Fruit fly (Drosophila melanogaster) whole organism, embryonic: ENCODE measurements around the gene PDCD-5.

Experiments used
- Abd-B ChIP-seq: fragments of 200-800 bp; sonication (Bioruptor generic); optimal IDR thresholded peaks from 2 replicates; lab custom pipeline; 2018; ENCODE audit warnings: missing biosample characterization, mild to moderate bottlenecking, missing genetic modification characterization, moderate library complexity
- B-H1 ChIP-seq: fragments of 200-800 bp; sonication (Bioruptor generic); IDR thresholded peaks from 3 replicates; pipeline ENCODE4 v1.3.6; 2022; ENCODE audit warnings: missing biosample characterization, missing genetic modification characterization
- B-H2 ChIP-seq: fragments of 200-800 bp; sonication (Bioruptor generic); optimal IDR thresholded peaks from 2 replicates; lab custom pipeline; 2018; ENCODE audit warnings: missing biosample characterization, mild to moderate bottlenecking, missing genetic modification characterization
- C15 ChIP-seq: fragments of 200-800 bp; sonication (Bioruptor generic); IDR thresholded peaks from 3 replicates; pipeline ENCODE4 v1.3.6; 2022; ENCODE audit warnings: missing biosample characterization, missing genetic modification characterization
- CG10147 ChIP-seq: fragments of 200-800 bp; sonication (Bioruptor generic); optimal IDR thresholded peaks from 2 replicates; lab custom pipeline; 2019; ENCODE audit warnings: missing biosample characterization, mild to moderate bottlenecking, missing genetic modification characterization, moderate library complexity
- CG10979 ChIP-seq: fragments of 200-800 bp; sonication (Bioruptor generic); optimal IDR thresholded peaks from 2 replicates; lab custom pipeline; 2018; ENCODE audit warnings: missing biosample characterization, mild to moderate bottlenecking, missing genetic modification characterization, moderate library complexity
- CG11247 ChIP-seq: fragments of 200-800 bp; sonication (Bioruptor generic); IDR thresholded peaks from 2 replicates; pipeline ENCODE4 v1.3.6; 2022; ENCODE audit warnings: missing biosample characterization, missing genetic modification characterization
- CG12219 ChIP-seq: fragments of 200-800 bp; sonication (Bioruptor generic); optimal IDR thresholded peaks from 3 replicates; lab custom pipeline; 2018; ENCODE audit warnings: missing biosample characterization, mild to moderate bottlenecking, missing genetic modification characterization
- CG1529 ChIP-seq: fragments of 200-800 bp; sonication (Bioruptor generic); optimal IDR thresholded peaks from 3 replicates; lab custom pipeline; 2018; ENCODE audit warnings: missing biosample characterization, missing genetic modification characterization
- CG15514 ChIP-seq: fragments of 200-800 bp; sonication (Bioruptor generic); optimal IDR thresholded peaks from 3 replicates; lab custom pipeline; 2017; ENCODE audit warnings: missing biosample characterization, missing genetic modification characterization, mild to moderate bottlenecking, moderate library complexity, missing genetic modification reagents
- CG1603 ChIP-seq: fragments of 200-800 bp; sonication (Bioruptor generic); optimal IDR thresholded peaks from 2 replicates; lab custom pipeline; 2019; ENCODE audit warnings: missing biosample characterization, mild to moderate bottlenecking, missing genetic modification characterization, moderate library complexity
- CG17186 ChIP-seq: fragments of 200-800 bp; sonication (Bioruptor generic); optimal IDR thresholded peaks from 3 replicates; lab custom pipeline; 2017; ENCODE audit warnings: missing biosample characterization, missing genetic modification reagents, missing genetic modification characterization
- CG17612 ChIP-seq: fragments of 200-800 bp; sonication (Bioruptor generic); IDR thresholded peaks from 2 replicates; pipeline ENCODE4 v1.3.6; 2022; ENCODE audit warnings: missing biosample characterization, missing genetic modification characterization
- CG30403 ChIP-seq: fragments of 200-800 bp; sonication (Bioruptor generic); optimal IDR thresholded peaks from 3 replicates; lab custom pipeline; 2016; ENCODE audit warnings: missing biosample characterization, missing genetic modification characterization
- CG32767 ChIP-seq: fragments of 200-800 bp; sonication (Bioruptor generic); IDR thresholded peaks from 2 replicates; pipeline ENCODE4 v1.3.6; 2022; ENCODE audit warnings: missing biosample characterization, missing genetic modification characterization
- CG3838 ChIP-seq: fragments of 200-800 bp; sonication (Bioruptor generic); optimal IDR thresholded peaks from 3 replicates; lab custom pipeline; 2016; ENCODE audit warnings: missing biosample characterization, missing genetic modification characterization
- CG4282 ChIP-seq: fragments of 200-800 bp; sonication (Bioruptor generic); optimal IDR thresholded peaks from 2 replicates; lab custom pipeline; 2016; ENCODE audit warnings: missing biosample characterization, missing genetic modification characterization
- CG43689 ChIP-seq: fragments of 200-800 bp; sonication (Bioruptor generic); IDR thresholded peaks from 2 replicates; pipeline ENCODE4 v1.3.6; 2022; ENCODE audit warnings: missing biosample characterization, missing genetic modification characterization
- CG4820 ChIP-seq: fragments of 200-800 bp; sonication (Bioruptor generic); optimal IDR thresholded peaks from 3 replicates; lab custom pipeline; 2016; ENCODE audit warnings: missing biosample characterization, missing genetic modification characterization
- CG7745 ChIP-seq: fragments of 200-800 bp; sonication (Bioruptor generic); optimal IDR thresholded peaks from 2 replicates; lab custom pipeline; 2018; ENCODE audit warnings: missing biosample characterization, mild to moderate bottlenecking, missing genetic modification characterization, moderate library complexity
- CG7987 ChIP-seq: fragments of 200-800 bp; sonication (Bioruptor generic); optimal IDR thresholded peaks from 2 replicates; lab custom pipeline; 2018; ENCODE audit warnings: missing biosample characterization, mild to moderate bottlenecking, missing genetic modification characterization, moderate library complexity
- CG9727 ChIP-seq: fragments of 200-800 bp; sonication (Bioruptor generic); optimal IDR thresholded peaks from 3 replicates; lab custom pipeline; 2017; ENCODE audit warnings: missing biosample characterization, mild to moderate bottlenecking, missing genetic modification characterization
- Chrac-16 ChIP-seq: fragments of 200-800 bp; sonication (Bioruptor generic); optimal IDR thresholded peaks from 3 replicates; lab custom pipeline; 2016; ENCODE audit warnings: missing biosample characterization, missing genetic modification characterization
- Dbx ChIP-seq: fragments of 200-800 bp; sonication (Bioruptor generic); IDR thresholded peaks from 3 replicates; pipeline ENCODE4 v1.3.6; 2022; ENCODE audit warnings: missing biosample characterization, missing genetic modification characterization
- Dek ChIP-seq: fragments of 200-800 bp; sonication (Bioruptor generic); optimal IDR thresholded peaks from 3 replicates; lab custom pipeline; 2019; ENCODE audit warnings: missing biosample characterization, mild to moderate bottlenecking, missing genetic modification characterization, moderate library complexity
- Fer1 ChIP-seq: fragments of 200-800 bp; sonication (Bioruptor generic); optimal IDR thresholded peaks from 2 replicates; lab custom pipeline; 2017; ENCODE audit warnings: missing biosample characterization, mild to moderate bottlenecking, missing genetic modification characterization
- Gsc ChIP-seq: fragments of 200-800 bp; sonication (Bioruptor generic); IDR thresholded peaks from 2 replicates; pipeline ENCODE4 v1.3.6; 2022; ENCODE audit warnings: missing biosample characterization, missing genetic modification characterization
- Hsf ChIP-seq: fragments of 200-800 bp; sonication (Bioruptor generic); optimal IDR thresholded peaks from 3 replicates; lab custom pipeline; 2016; ENCODE audit warnings: missing biosample characterization, missing genetic modification characterization
- MESR4 ChIP-seq: fragments of 200-800 bp; sonication (Bioruptor generic); optimal IDR thresholded peaks from 2 replicates; lab custom pipeline; 2018; ENCODE audit warnings: missing biosample characterization, mild to moderate bottlenecking, missing genetic modification characterization, moderate library complexity
- MTF-1 ChIP-seq: fragments of 200-800 bp; sonication (Bioruptor generic); optimal IDR thresholded peaks from 2 replicates; lab custom pipeline; 2018; ENCODE audit warnings: missing biosample characterization, mild to moderate bottlenecking, missing genetic modification characterization, borderline replicate concordance
- Max ChIP-seq: fragments of 200-800 bp; sonication (Bioruptor generic); optimal IDR thresholded peaks from 2 replicates; lab custom pipeline; 2016; ENCODE audit warnings: missing biosample characterization, mild to moderate bottlenecking, missing genetic modification characterization
- Nf-YC ChIP-seq: fragments of 200-800 bp; optimal IDR thresholded peaks from 3 replicates; lab custom pipeline; 2019; ENCODE audit warnings: missing biosample characterization, mild to moderate bottlenecking, missing genetic modification characterization, moderate library complexity
- Oaz ChIP-seq: fragments of 200-800 bp; sonication (Bioruptor generic); IDR thresholded peaks from 2 replicates; pipeline ENCODE4 v1.3.6; 2022; ENCODE audit warnings: missing biosample characterization, missing genetic modification characterization
- Oli ChIP-seq: fragments of 200-800 bp; sonication (Bioruptor generic); optimal IDR thresholded peaks from 2 replicates; lab custom pipeline; 2018; ENCODE audit warnings: missing biosample characterization, mild to moderate bottlenecking, missing genetic modification characterization, moderate library complexity
- Poxn ChIP-seq: fragments of 200-800 bp; sonication (Bioruptor generic); IDR thresholded peaks from 2 replicates; pipeline ENCODE4 v1.3.6; 2022; ENCODE audit warnings: missing biosample characterization, missing genetic modification characterization
- Sox100B ChIP-seq: fragments of 200-800 bp; sonication (Bioruptor generic); optimal IDR thresholded peaks from 3 replicates; lab custom pipeline; 2018; ENCODE audit warnings: missing biosample characterization, mild to moderate bottlenecking, missing genetic modification characterization
- Usf ChIP-seq: fragments of 200-800 bp; sonication (Bioruptor generic); optimal IDR thresholded peaks from 2 replicates; lab custom pipeline; 2017; ENCODE audit warnings: missing genotype, missing biosample characterization, missing genetic modification characterization
- ara ChIP-seq: fragments of 200-800 bp; sonication (Bioruptor generic); IDR thresholded peaks from 2 replicates; pipeline ENCODE4 v1.3.6; 2022; ENCODE audit warnings: missing biosample characterization, missing genetic modification characterization
- bab2 ChIP-seq: fragments of 200-800 bp; sonication (Bioruptor generic); optimal IDR thresholded peaks from 2 replicates; lab custom pipeline; 2016; ENCODE audit warnings: missing biosample characterization, missing genetic modification characterization
- cato ChIP-seq: fragments of 200-800 bp; sonication (Bioruptor generic); optimal IDR thresholded peaks from 2 replicates; lab custom pipeline; 2016; ENCODE audit warnings: missing biosample characterization, missing genetic modification characterization, borderline replicate concordance
- chn ChIP-seq: fragments of 200-800 bp; sonication (Bioruptor generic); optimal IDR thresholded peaks from 2 replicates; lab custom pipeline; 2016; ENCODE audit warnings: missing biosample characterization, missing genetic modification characterization
- ems ChIP-seq: fragments of 200-800 bp; sonication (Bioruptor generic); optimal IDR thresholded peaks from 3 replicates; lab custom pipeline; 2016; ENCODE audit warnings: missing biosample characterization, missing genetic modification characterization
- esg ChIP-seq: fragments of 200-800 bp; sonication (Bioruptor generic); conservative IDR thresholded peaks from 2 replicates; pipeline ENCODE4 v1.3.6; 2022; ENCODE audit warnings: missing biosample characterization, missing genetic modification characterization
- fu2 ChIP-seq: fragments of 200-800 bp; sonication (Bioruptor generic); optimal IDR thresholded peaks from 2 replicates; lab custom pipeline; 2016; ENCODE audit warnings: missing biosample characterization, missing genetic modification characterization
- gsb ChIP-seq: fragments of 200-800 bp; sonication (Bioruptor generic); IDR thresholded peaks from 2 replicates; pipeline ENCODE4 v1.3.6; 2022; ENCODE audit warnings: missing biosample characterization, missing genetic modification characterization
- hbn ChIP-seq: fragments of 200-800 bp; sonication (Bioruptor generic); IDR thresholded peaks from 2 replicates; pipeline ENCODE4 v1.3.6; 2022; ENCODE audit warnings: missing biosample characterization, missing genetic modification characterization; ENCODE audit not compliant: partially characterized antibody
- psq ChIP-seq: fragments of 200-800 bp; sonication (Bioruptor generic); optimal IDR thresholded peaks from 2 replicates; lab custom pipeline; 2017; ENCODE audit warnings: missing biosample characterization, missing genetic modification characterization
- pum ChIP-seq: fragments of 200-800 bp; sonication (Bioruptor generic); optimal IDR thresholded peaks from 2 replicates; lab custom pipeline; 2016; ENCODE audit warnings: missing biosample characterization, missing genetic modification characterization
- sens ChIP-seq: fragments of 200-800 bp; sonication (Bioruptor generic); peaks from one replicate; lab custom pipeline; 2016; ENCODE audit warnings: missing biosample characterization, missing genetic modification characterization
- sisA ChIP-seq: fragments of 200-800 bp; sonication (Bioruptor generic); IDR thresholded peaks from 2 replicates; pipeline ENCODE4 v1.3.6; 2022; ENCODE audit warnings: missing biosample characterization, missing genetic modification characterization
- sqz ChIP-seq: fragments of 200-800 bp; sonication (Bioruptor generic); optimal IDR thresholded peaks from 3 replicates; lab custom pipeline; 2018; ENCODE audit warnings: missing biosample characterization, mild to moderate bottlenecking, missing genetic modification characterization
- stc ChIP-seq: fragments of 200-800 bp; sonication (Bioruptor generic); IDR thresholded peaks from 2 replicates; pipeline ENCODE4 v1.3.6; 2022; ENCODE audit warnings: missing biosample characterization, missing genetic modification characterization
- tup ChIP-seq: fragments of 200-800 bp; sonication (Bioruptor generic); optimal IDR thresholded peaks from 2 replicates; lab custom pipeline; 2016; ENCODE audit warnings: missing biosample characterization, mild to moderate bottlenecking, missing genetic modification characterization, moderate library complexity

The PDCD-5 gene

dm6 chr3L:16231857-16232256 lies at the start of gene PDCD-5, which contains the start of gene MED10 (continued):
- TF ChIP-seq MESR4 (GFP tag; lab: Kevin White, UChicago) (peak; percentile 92), CG10147 (GFP tag; lab: Kevin White, UChicago) (no peak), chn (no peak), gsb (GFP tag; lab: Robert Waterston, UW) (no peak), Abd-B (GFP tag; lab: Kevin White, UChicago) (peak; percentile 16), Max (no peak), sqz (no peak), CG32767 (no peak), Dek (tag; lab: Kevin White, UChicago) (no peak), psq (GFP tag; lab: Kevin White, UChicago) (no peak), CG7987 (GFP tag; lab: Kevin White, UChicago) (peak; percentile 55), MTF-1 (GFP tag; lab: Kevin White, UChicago) (no peak), CG11247 (no peak), bab2 (no peak), CG30403 (GFP tag; lab: Kevin White, UChicago) (peak; percentile 4), tup (no peak), CG15514 (GFP tag; lab: Kevin White, UChicago) (peak; percentile 53), ems (GFP tag; lab: Kevin White, UChicago) (no peak), CG7745 (no peak), CG17186 (GFP tag; lab: Kevin White, UChicago) (peak; percentile 62), sens (peak; percentile 84), CG1603 (tag; lab: Kevin White, UChicago) (peak; percentile 83), C15 (GFP tag; lab: Robert Waterston, UW) (no peak), CG3838 (GFP tag; lab: Kevin White, UChicago) (no peak), Chrac-16 (GFP tag; lab: Kevin White, UChicago) (no peak), ara (no peak), CG17612 (no peak), Gsc (no peak), Hsf (GFP tag; lab: Kevin White, UChicago) (peak; percentile 24), Poxn (GFP tag; lab: Robert Waterston, UW) (no peak), hbn (GFP tag; lab: Robert Waterston, UW) (no peak; the same call in 1 of the 2 replicates), fu2 (GFP tag; lab: Kevin White, UChicago) (no peak), Fer1 (GFP tag; lab: Kevin White, UChicago) (no peak), Usf (GFP tag; lab: Kevin White, UChicago) (no peak), stc (GFP tag; lab: Robert Waterston, UW) (no peak), CG1529 (GFP tag; lab: Kevin White, UChicago) (no peak), CG43689 (GFP tag; lab: Robert Waterston, UW) (no peak), B-H2 (no peak), CG9727 (no peak), CG12219 (GFP tag; lab: Kevin White, UChicago) (no peak), CG10979 (tag; lab: Kevin White, UChicago) (peak; percentile 3), pum (GFP tag; lab: Kevin White, UChicago) (no peak), Oli (tag; lab: Kevin White, UChicago) (no peak), CG4282 (GFP tag; lab: Kevin White, UChicago) (no peak), cato (GFP tag; lab: Kevin White, UChicago) (no peak), Sox100B (GFP tag; lab: Kevin White, UChicago) (no peak), Dbx (GFP tag; lab: Robert Waterston, UW) (no peak), esg (no peak), CG4820 (no peak), sisA (GFP tag; lab: Robert Waterston, UW) (no peak), Oaz (GFP tag; lab: Robert Waterston, UW) (no peak), Nf-YC (no peak), B-H1 (no peak)
